Worm (Caenorhabditis elegans) whole organism, late embryonic: Measurements from ENCODE around the gene ZK892.3.

Experiments
- T23F11.4 ChIP-seq: fragments of 200-800 bp; sonication (Bioruptor generic); optimal IDR thresholded peaks from 2 replicates; lab custom pipeline; 2018; ENCODE audit warnings: mild to moderate bottlenecking, missing genetic modification characterization, missing compliant biosample characterization
- madf-2 ChIP-seq: sonication (generic microtip); optimal IDR thresholded peaks from 2 replicates; lab custom pipeline; 2017; ENCODE audit warnings: missing genetic modification characterization, missing compliant biosample characterization
- sox-4 ChIP-seq: sonication (generic microtip); optimal IDR thresholded peaks from 2 replicates; lab custom pipeline; 2017; ENCODE audit warnings: mild to moderate bottlenecking, missing genetic modification characterization, inconsistent platforms, missing compliant biosample characterization

ce11 chrII:10011733-10012132, 10.1 kb downstream of the ZK892.3 start:
- no peak for TF ChIP-seq madf-2 (tag; lab: Kevin White, UChicago)
- no peak for TF ChIP-seq T23F11.4 (GFP tag; lab: Kevin White, UChicago)
- no peak for TF ChIP-seq sox-4 (tag; lab: Kevin White, UChicago)
